Fruit fly (Drosophila melanogaster) whole organism, embryonic: Measurements from ENCODE around the gene CG4537.

Source experiments
- B-H2 ChIP-seq: fragments of 200-800 bp; sonication (Bioruptor generic); optimal IDR thresholded peaks from 2 replicates; lab custom pipeline; 2018; ENCODE audit warnings: missing biosample characterization, mild to moderate bottlenecking, missing genetic modification characterization
- CG10431 ChIP-seq: fragments of 200-800 bp; sonication (Bioruptor generic); optimal IDR thresholded peaks from 3 replicates; lab custom pipeline; 2018; ENCODE audit warnings: missing biosample characterization, mild to moderate bottlenecking, missing genetic modification characterization
- CG12659 ChIP-seq: fragments of 200-800 bp; sonication (Bioruptor generic); optimal IDR thresholded peaks from 3 replicates; lab custom pipeline; 2017; ENCODE audit warnings: mild to moderate bottlenecking, missing biosample characterization, missing genetic modification reagents, missing genetic modification characterization
- CG14667 ChIP-seq: fragments of 200-800 bp; sonication (Bioruptor generic); IDR thresholded peaks from 2 replicates; pipeline ENCODE4 v1.3.6; 2022; ENCODE audit warnings: missing biosample characterization, missing genetic modification characterization
- CG15073 ChIP-seq: fragments of 200-800 bp; sonication (Bioruptor generic); optimal IDR thresholded peaks from 2 replicates; lab custom pipeline; 2016; ENCODE audit warnings: missing biosample characterization, missing genetic modification characterization
- CG15601 ChIP-seq: fragments of 200-800 bp; sonication (Bioruptor generic); optimal IDR thresholded peaks from 3 replicates; lab custom pipeline; 2019; ENCODE audit warnings: missing biosample characterization, mild to moderate bottlenecking, missing genetic modification characterization, moderate library complexity
- CG1647 ChIP-seq: fragments of 200-800 bp; sonication (Bioruptor generic); optimal IDR thresholded peaks from 3 replicates; lab custom pipeline; 2016; ENCODE audit warnings: missing biosample characterization, missing genetic modification characterization
- CG1792 ChIP-seq: fragments of 200-800 bp; sonication (Bioruptor generic); optimal IDR thresholded peaks from 2 replicates; lab custom pipeline; 2016; ENCODE audit warnings: missing biosample characterization, missing genetic modification characterization
- CG18262 ChIP-seq: fragments of 200-800 bp; optimal IDR thresholded peaks from 3 replicates; lab custom pipeline; 2019; ENCODE audit warnings: missing biosample characterization, mild to moderate bottlenecking, missing genetic modification characterization, moderate library complexity
- CG2889 ChIP-seq: fragments of 200-800 bp; sonication (Bioruptor generic); IDR thresholded peaks from 3 replicates; pipeline ENCODE4 v1.3.6; 2022; ENCODE audit warnings: missing biosample characterization, missing genetic modification characterization
- CG33557 ChIP-seq: fragments of 200-800 bp; sonication (Bioruptor generic); optimal IDR thresholded peaks from 2 replicates; lab custom pipeline; 2019; ENCODE audit warnings: missing biosample characterization, mild to moderate bottlenecking, missing genetic modification characterization, moderate library complexity
- CG3407 ChIP-seq: fragments of 200-800 bp; sonication (Bioruptor generic); optimal IDR thresholded peaks from 2 replicates; lab custom pipeline; 2018; ENCODE audit warnings: missing biosample characterization, mild to moderate bottlenecking, missing genetic modification characterization
- CG4328 ChIP-seq: fragments of 200-800 bp; sonication (Bioruptor generic); optimal IDR thresholded peaks from 3 replicates; lab custom pipeline; 2017; ENCODE audit warnings: missing biosample characterization, missing genetic modification reagents, missing genetic modification characterization
- CG4617 ChIP-seq: fragments of 200-800 bp; sonication (Bioruptor generic); optimal IDR thresholded peaks from 3 replicates; lab custom pipeline; 2016; ENCODE audit warnings: missing biosample characterization, missing genetic modification characterization, borderline replicate concordance
- CG6689 ChIP-seq: fragments of 200-800 bp; sonication (Bioruptor generic); IDR thresholded peaks from 2 replicates; pipeline ENCODE4 v1.3.6; 2022; ENCODE audit warnings: missing biosample characterization, missing genetic modification characterization
- CG7963 ChIP-seq: fragments of 200-800 bp; sonication (Bioruptor generic); IDR thresholded peaks from 3 replicates; pipeline ENCODE4 v1.3.6; 2022; ENCODE audit warnings: missing biosample characterization, missing genetic modification characterization; ENCODE audit not compliant: partially characterized antibody
- CG7987 ChIP-seq: fragments of 200-800 bp; sonication (Bioruptor generic); optimal IDR thresholded peaks from 2 replicates; lab custom pipeline; 2018; ENCODE audit warnings: missing biosample characterization, mild to moderate bottlenecking, missing genetic modification characterization, moderate library complexity
- CG8359 ChIP-seq: fragments of 200-800 bp; sonication (Bioruptor generic); optimal IDR thresholded peaks from 2 replicates; lab custom pipeline; 2017; ENCODE audit warnings: missing biosample characterization, mild to moderate bottlenecking, missing genetic modification characterization, borderline replicate concordance
- CG9215 ChIP-seq: fragments of 200-800 bp; sonication (Bioruptor generic); IDR thresholded peaks from 2 replicates; pipeline ENCODE4 v1.3.6; 2022; ENCODE audit warnings: missing biosample characterization, missing genetic modification characterization
- CG9797 ChIP-seq: fragments of 200-800 bp; sonication (Bioruptor generic); optimal IDR thresholded peaks from 3 replicates; lab custom pipeline; 2018; ENCODE audit warnings: missing biosample characterization, mild to moderate bottlenecking, missing genetic modification characterization
- CoRest ChIP-seq: fragments of 200-800 bp; sonication (Bioruptor generic); optimal IDR thresholded peaks from 3 replicates; lab custom pipeline; 2018; ENCODE audit warnings: missing biosample characterization, mild to moderate bottlenecking, missing genetic modification characterization, moderate library complexity
- Dll ChIP-seq: fragments of 200-800 bp; sonication (Bioruptor generic); IDR thresholded peaks from 4 replicates; pipeline ENCODE4 v1.3.6; 2022; ENCODE audit warnings: missing biosample characterization, missing genetic modification characterization; ENCODE audit not compliant: partially characterized antibody
- Drgx ChIP-seq: fragments of 200-800 bp; sonication (Bioruptor generic); IDR thresholded peaks from 2 replicates; pipeline ENCODE4 v1.3.6; 2022; ENCODE audit warnings: missing biosample characterization, missing genetic modification characterization
- Gsc ChIP-seq: fragments of 200-800 bp; sonication (Bioruptor generic); IDR thresholded peaks from 2 replicates; pipeline ENCODE4 v1.3.6; 2022; ENCODE audit warnings: missing biosample characterization, missing genetic modification characterization
- HLHmδ ChIP-seq: fragments of 200-800 bp; sonication (Bioruptor generic); optimal IDR thresholded peaks from 2 replicates; lab custom pipeline; 2018; ENCODE audit warnings: missing biosample characterization, mild to moderate bottlenecking, missing genetic modification characterization, moderate library complexity
- HmgD ChIP-seq: fragments of 200-800 bp; sonication (Bioruptor generic); optimal IDR thresholded peaks from 3 replicates; lab custom pipeline; 2016; ENCODE audit warnings: missing biosample characterization, missing genetic modification characterization
- Mad ChIP-seq: fragments of 200-800 bp; sonication (Bioruptor generic); optimal IDR thresholded peaks from 2 replicates; lab custom pipeline; 2016; ENCODE audit warnings: missing biosample characterization, missing genetic modification characterization
- Max ChIP-seq: fragments of 200-800 bp; sonication (Bioruptor generic); optimal IDR thresholded peaks from 2 replicates; lab custom pipeline; 2016; ENCODE audit warnings: missing biosample characterization, mild to moderate bottlenecking, missing genetic modification characterization
- Meics ChIP-seq: fragments of 200-800 bp; sonication (Bioruptor generic); optimal IDR thresholded peaks from 2 replicates; lab custom pipeline; 2017; ENCODE audit warnings: missing biosample characterization, mild to moderate bottlenecking, missing genetic modification characterization
- Optix ChIP-seq: fragments of 200-800 bp; sonication (Bioruptor generic); IDR thresholded peaks from 3 replicates; pipeline ENCODE4 v1.3.6; 2022; ENCODE audit warnings: missing biosample characterization, missing genetic modification characterization
- TFAM ChIP-seq: fragments of 200-800 bp; sonication (Bioruptor generic); optimal IDR thresholded peaks from 2 replicates; lab custom pipeline; 2017; ENCODE audit warnings: missing biosample characterization, missing genetic modification characterization, inconsistent platforms
- Trl ChIP-seq, 3 experiments: fragments of >200 bp in 2 of 3; fragments of 200-800 bp in 1 of 3; sonication (Bioruptor generic) in 1 of 3; optimal IDR thresholded peaks; 2 replicates in 1 of 3; 3 replicates in 2 of 3; lab custom pipeline; 2016 to 2017; ENCODE audit warnings: missing biosample characterization in 1 of 3, missing genetic modification characterization in 1 of 3
- Vsx1 ChIP-seq: fragments of 200-800 bp; sonication (Bioruptor generic); optimal IDR thresholded peaks from 2 replicates; lab custom pipeline; 2017; ENCODE audit warnings: missing biosample characterization, mild to moderate bottlenecking, missing genetic modification characterization, missing genetic modification reagents
- amos ChIP-seq: fragments of 200-800 bp; sonication (Bioruptor generic); IDR thresholded peaks from 2 replicates; pipeline ENCODE4 v1.3.6; 2022; ENCODE audit warnings: missing biosample characterization, missing genetic modification characterization; ENCODE audit not compliant: partially characterized antibody
- bcd ChIP-seq: fragments of 200-800 bp; sonication (Bioruptor generic); optimal IDR thresholded peaks from 2 replicates; lab custom pipeline; 2017; ENCODE audit warnings: missing biosample characterization, mild to moderate bottlenecking, missing genetic modification characterization
- ems ChIP-seq: fragments of 200-800 bp; sonication (Bioruptor generic); optimal IDR thresholded peaks from 3 replicates; lab custom pipeline; 2016; ENCODE audit warnings: missing biosample characterization, missing genetic modification characterization
- gcm2 ChIP-seq: fragments of 200-800 bp; sonication (Bioruptor generic); optimal IDR thresholded peaks from 2 replicates; lab custom pipeline; 2016; ENCODE audit warnings: missing biosample characterization, missing genetic modification characterization
- gt ChIP-seq: fragments of 200-800 bp; sonication (Bioruptor generic); IDR thresholded peaks from 2 replicates; pipeline ENCODE4 v1.3.6; 2022; ENCODE audit warnings: missing biosample characterization, missing genetic modification characterization
- lilli ChIP-seq: fragments of 200-800 bp; sonication (Bioruptor generic); optimal IDR thresholded peaks from 3 replicates; lab custom pipeline; 2016; ENCODE audit warnings: missing biosample characterization, missing genetic modification characterization
- nerfin-1 ChIP-seq: fragments of 200-800 bp; sonication (Bioruptor generic); optimal IDR thresholded peaks from 3 replicates; lab custom pipeline; 2019; ENCODE audit warnings: missing biosample characterization, mild to moderate bottlenecking, missing genetic modification characterization, moderate library complexity
- nerfin-2 ChIP-seq: fragments of 200-800 bp; sonication (Bioruptor generic); IDR thresholded peaks from 2 replicates; pipeline ENCODE4 v1.3.6; 2022; ENCODE audit warnings: missing biosample characterization, missing genetic modification characterization; ENCODE audit not compliant: partially characterized antibody
- prd ChIP-seq, 3 experiments: fragments of >200 bp in 2 of 3; fragments of 200-800 bp in 1 of 3; sonication (Bioruptor generic) in 1 of 3; optimal IDR thresholded peaks in 2 of 3; IDR thresholded peaks in 1 of 3; 2 replicates in 2 of 3; 3 replicates in 1 of 3; pipeline versions ENCODE4 v1.3.6 to Lab custom; 2017 to 2022; ENCODE audit warnings: missing biosample characterization in 1 of 3, missing genetic modification characterization in 1 of 3
- pros ChIP-seq: fragments of 200-800 bp; sonication (Bioruptor generic); optimal IDR thresholded peaks from 3 replicates; lab custom pipeline; 2019; ENCODE audit warnings: missing biosample characterization, mild to moderate bottlenecking, missing genetic modification characterization, moderate library complexity
- pum ChIP-seq: fragments of 200-800 bp; sonication (Bioruptor generic); optimal IDR thresholded peaks from 2 replicates; lab custom pipeline; 2016; ENCODE audit warnings: missing biosample characterization, missing genetic modification characterization
- sim ChIP-seq: fragments of 200-800 bp; sonication (Bioruptor generic); IDR thresholded peaks from 2 replicates; pipeline ENCODE4 v1.3.6; 2022; ENCODE audit warnings: missing biosample characterization, missing genetic modification characterization
- sima ChIP-seq: fragments of 200-800 bp; sonication (Bioruptor generic); optimal IDR thresholded peaks from 2 replicates; lab custom pipeline; 2016; ENCODE audit warnings: missing biosample characterization, missing genetic modification characterization
- sob ChIP-seq: fragments of 200-800 bp; sonication (Bioruptor generic); IDR thresholded peaks from 2 replicates; pipeline ENCODE4 v1.3.6; 2022; ENCODE audit warnings: missing biosample characterization, missing genetic modification characterization
- ssp ChIP-seq: fragments of 200-800 bp; sonication (Bioruptor generic); IDR thresholded peaks from 2 replicates; pipeline ENCODE4 v1.3.6; 2022; ENCODE audit warnings: missing biosample characterization, missing genetic modification characterization
- wor ChIP-seq: fragments of 200-800 bp; sonication (Bioruptor generic); IDR thresholded peaks from 2 replicates; pipeline ENCODE4 v1.3.6; 2022; ENCODE audit warnings: missing biosample characterization, missing genetic modification characterization
- zfh2 ChIP-seq: fragments of 200-800 bp; sonication (Bioruptor generic); optimal IDR thresholded peaks from 2 replicates; lab custom pipeline; 2016; ENCODE audit warnings: missing biosample characterization, missing genetic modification characterization

The CG4537 gene

dm6 chr2L:9897296-9897695 is 6.6 kb downstream of the CG4537 start, which contains the start of gene RpS2 (continued):
- TF ChIP-seq Drgx (GFP tag; lab: Robert Waterston, UW): no peak
- TF ChIP-seq Vsx1 (GFP tag; lab: Kevin White, UChicago): no peak
- no peak for TF ChIP-seq gt (GFP tag; lab: Robert Waterston, UW)
- peak; percentile 100 for TF ChIP-seq amos (GFP tag; lab: Robert Waterston, UW)
- TF ChIP-seq TFAM (GFP tag; lab: Kevin White, UChicago): no peak
- TF ChIP-seq sim (GFP tag; lab: Robert Waterston, UW): no peak
- TF ChIP-seq CG15073: no peak
- TF ChIP-seq CoRest (tag; lab: Kevin White, UChicago): peak; percentile 30
- TF ChIP-seq ems (GFP tag; lab: Kevin White, UChicago): no peak
- TF ChIP-seq CG4328 (GFP tag; lab: Kevin White, UChicago): peak; percentile 3
- TF ChIP-seq CG9797 (GFP tag; lab: Kevin White, UChicago): peak; percentile 34
- TF ChIP-seq Trl (optimal IDR thresholded peaks at IDR 0.05; lab: Kevin White, UChicago): no peak
- TF ChIP-seq Trl (GFP tag; optimal IDR thresholded peaks at IDR 0.05; lab: Kevin White, UChicago): peak; percentile 11
- peak; percentile 52 for TF ChIP-seq HLHmδ (GFP tag; lab: Kevin White, UChicago)
- TF ChIP-seq nerfin-2 (GFP tag; lab: Robert Waterston, UW): peak; percentile 96
- no peak for TF ChIP-seq CG8359 (GFP tag; lab: Kevin White, UChicago)
- TF ChIP-seq bcd (GFP tag; lab: Kevin White, UChicago): peak; percentile 9
- TF ChIP-seq HmgD: no peak
- peak; percentile 51 for TF ChIP-seq nerfin-1 (tag; lab: Kevin White, UChicago)
- TF ChIP-seq B-H2 (GFP tag; lab: Kevin White, UChicago): peak; percentile 77
- TF ChIP-seq Gsc (GFP tag; lab: Robert Waterston, UW): no peak
- TF ChIP-seq CG2889 (GFP tag; lab: Robert Waterston, UW): no peak; the same call in 2 of the 3 replicates
- TF ChIP-seq CG1792: no peak
- TF ChIP-seq CG7987 (GFP tag; lab: Kevin White, UChicago): peak; percentile 68
- no peak for TF ChIP-seq wor
- TF ChIP-seq ssp: no peak
- peak; percentile 41 for TF ChIP-seq Meics (GFP tag; lab: Kevin White, UChicago)
- 0 out of 2 replicates have a peak, but pooled peaks have one; percentile 15 for TF ChIP-seq CG6689 (GFP tag; lab: Robert Waterston, UW)
- TF ChIP-seq zfh2 (GFP tag; lab: Kevin White, UChicago): peak; percentile 11
- TF ChIP-seq CG12659 (GFP tag; lab: Kevin White, UChicago): peak; percentile 82
- peak; percentile 42 for TF ChIP-seq Max (GFP tag; lab: Kevin White, UChicago)
- TF ChIP-seq CG9215 (GFP tag; lab: Robert Waterston, UW): no peak
- no peak for TF ChIP-seq pum (GFP tag; lab: Kevin White, UChicago)
- TF ChIP-seq pros (GFP tag; lab: Kevin White, UChicago): no peak
- peak; percentile 97 for TF ChIP-seq Dll (GFP tag; lab: Robert Waterston, UW)
- TF ChIP-seq lilli (GFP tag; lab: Kevin White, UChicago): peak; percentile 54
- peak; percentile 8 for TF ChIP-seq CG18262 (tag; lab: Kevin White, UChicago)
- peak; percentile 24 for TF ChIP-seq CG3407
- peak; percentile 44 for TF ChIP-seq CG4617 (GFP tag; lab: Kevin White, UChicago)
- peak; percentile 8 for TF ChIP-seq CG15601 (tag; lab: Kevin White, UChicago)
- no peak for TF ChIP-seq Mad (GFP tag; lab: Kevin White, UChicago)
- peak; percentile 65 for TF ChIP-seq sob (GFP tag; lab: Robert Waterston, UW)
- no peak for TF ChIP-seq prd (optimal IDR thresholded peaks at IDR 0.05; lab: Kevin White, UChicago)
- TF ChIP-seq prd (GFP tag; IDR thresholded peaks at IDR 0.05; lab: Robert Waterston, UW): no peak
- no peak for TF ChIP-seq Optix
- no peak for TF ChIP-seq CG33557 (GFP tag; lab: Kevin White, UChicago)
- no peak for TF ChIP-seq CG14667
- no peak for TF ChIP-seq sima (GFP tag; lab: Kevin White, UChicago)
- TF ChIP-seq gcm2 (GFP tag; lab: Kevin White, UChicago): no peak
- peak; percentile 99 for TF ChIP-seq CG7963 (GFP tag; lab: Robert Waterston, UW)
- no peak for TF ChIP-seq CG10431 (GFP tag; lab: Kevin White, UChicago)
- TF ChIP-seq CG1647 (GFP tag; lab: Kevin White, UChicago): no peak
